Worm (Caenorhabditis elegans): Measurements from ENCODE around the gene ttn-1.

Gene ttn-1

ce11 chrV:6238347-6238746 is 35.9 kb upstream of the ttn-1 start:
- TF ChIP-seq Y22D7AL.16 (tag; optimal IDR thresholded peaks at IDR 0.05) (no peak), nhr-11 (tag; optimal IDR thresholded peaks at IDR 0.05) (no peak), pat-9 (tag; optimal IDR thresholded peaks at IDR 0.05) (no peak), unc-42 (tag; optimal IDR thresholded peaks at IDR 0.05) (no peak), ceh-34 (tag; optimal IDR thresholded peaks at IDR 0.05) (no peak), syd-9 (tag; optimal IDR thresholded peaks at IDR 0.05) (no peak), ceh-31 (tag; optimal IDR thresholded peaks at IDR 0.05) (no peak)

DNA sequence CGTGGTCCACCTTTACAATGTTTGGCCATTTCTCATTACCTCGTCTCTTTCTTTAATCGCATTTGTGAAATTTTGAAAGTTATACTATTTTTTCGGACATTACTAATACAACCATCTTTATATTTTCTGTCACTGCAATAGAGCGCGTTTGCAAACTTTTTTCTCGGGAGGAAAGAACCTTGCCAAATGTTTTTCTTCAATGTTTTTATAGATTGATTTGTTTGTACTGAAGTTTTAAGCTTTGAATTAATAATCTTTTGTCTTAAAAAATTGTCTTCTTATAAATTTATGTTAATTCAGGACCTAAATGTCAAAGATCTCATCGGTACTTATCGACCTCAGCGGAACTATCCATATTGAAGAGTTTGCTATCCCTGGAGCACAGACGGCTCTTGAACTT is 32.4 kb upstream of the ttn-1 start, which contains the start of gene K08B12.3:
Gene K08B12.3, plus strand, starts transcription at position 301 of the 400 bp plus-strand sequence.
- no peak for TF ChIP-seq elt-2 (tag; optimal IDR thresholded peaks at IDR 0.05)
- no peak for TF ChIP-seq ceh-45 (GFP tag; IDR thresholded peaks at IDR 0.05)
- TF ChIP-seq ceh-19 (GFP tag; optimal IDR thresholded peaks at IDR 0.05), result no peak
- TF ChIP-seq hlh-13 (GFP tag; optimal IDR thresholded peaks at IDR 0.05), result no peak
- TF ChIP-seq ahr-1 (tag; optimal IDR thresholded peaks at IDR 0.05), result no peak
- TF ChIP-seq K09A11.1 (tag; optimal IDR thresholded peaks at IDR 0.05; ENCODE audit: insufficient read depth), result no peak
- no peak for TF ChIP-seq sox-2 (GFP tag; IDR thresholded peaks at IDR 0.05)
- no peak for TF ChIP-seq ceh-48 (tag; optimal IDR thresholded peaks at IDR 0.05)
- TF ChIP-seq pros-1 (tag; optimal IDR thresholded peaks at IDR 0.05), result no peak
- TF ChIP-seq K02D7.2 (tag; optimal IDR thresholded peaks at IDR 0.05), result no peak
- no peak for TF ChIP-seq nhr-232 (tag; optimal IDR thresholded peaks at IDR 0.05)
- TF ChIP-seq ceh-30 (tag; optimal IDR thresholded peaks at IDR 0.05), result no peak
- TF ChIP-seq tbx-2 (tag; optimal IDR thresholded peaks at IDR 0.05), result no peak
- no peak for TF ChIP-seq tbx-7 (tag; optimal IDR thresholded peaks at IDR 0.05)
- TF ChIP-seq madf-2 (tag; optimal IDR thresholded peaks at IDR 0.05), result no peak
- TF ChIP-seq ama-1 (optimal IDR thresholded peaks at IDR 0.05), result no peak
- no peak for TF ChIP-seq dve-1 (tag; optimal IDR thresholded peaks at IDR 0.05)
- TF ChIP-seq mec-3 (tag; optimal IDR thresholded peaks at IDR 0.05; ENCODE audit: borderline replicate concordance), result no peak

- TF ChIP-seq ceh-31 (tag; optimal IDR thresholded peaks at IDR 0.05) (peak; percentile 32), sox-2 (GFP tag; IDR thresholded peaks at IDR 0.05) (peak; percentile 55; the same call in 1 of the 2 replicates), odd-2 (tag; optimal IDR thresholded peaks at IDR 0.05) (no peak)
These were observed 31.5 kb upstream of the ttn-1 start for ce11 chrV:6233952-6234351.

ce11 chrV:6232886-6233285 is 30.5 kb upstream of the ttn-1 start:
- TF ChIP-seq unc-42 (tag; optimal IDR thresholded peaks at IDR 0.05), result peak; percentile 5
- TF ChIP-seq T23F11.4 (GFP tag; optimal IDR thresholded peaks at IDR 0.05), result no peak
- TF ChIP-seq ceh-31 (tag; optimal IDR thresholded peaks at IDR 0.05), result peak; percentile 39
- no peak for TF ChIP-seq nhr-232 (tag; optimal IDR thresholded peaks at IDR 0.05)
- no peak for TF ChIP-seq hlh-13 (GFP tag; optimal IDR thresholded peaks at IDR 0.05)

- TF ChIP-seq F13H6.1 (tag; optimal IDR thresholded peaks at IDR 0.05) (no peak), zip-5 (tag; optimal IDR thresholded peaks at IDR 0.05) (no peak), tbx-7 (tag; optimal IDR thresholded peaks at IDR 0.05) (no peak), hlh-6 (tag; optimal IDR thresholded peaks at IDR 0.05) (no peak), ceh-14 (tag; optimal IDR thresholded peaks at IDR 0.05) (no peak), C38D4.7 (GFP tag; optimal IDR thresholded peaks at IDR 0.05) (no peak), unc-55 (GFP tag; optimal IDR thresholded peaks at IDR 0.05) (no peak), tbx-2 (tag; optimal IDR thresholded peaks at IDR 0.05) (no peak), ceh-45 (GFP tag; IDR thresholded peaks at IDR 0.05) (no peak), ceh-48 (tag; optimal IDR thresholded peaks at IDR 0.05) (no peak), hlh-13 (GFP tag; optimal IDR thresholded peaks at IDR 0.05) (no peak), hlh-8 (tag; optimal IDR thresholded peaks at IDR 0.05) (no peak), sox-2 (GFP tag; IDR thresholded peaks at IDR 0.05) (no peak), ceh-19 (GFP tag; optimal IDR thresholded peaks at IDR 0.05) (no peak)
These were observed 29.5 kb upstream of the ttn-1 start for ce11 chrV:6231902-6232340.

Measured in whole organism, late embryonic.